Worm (Caenorhabditis elegans): ENCODE data around the gene acr-12.

Gene acr-12

DNA sequence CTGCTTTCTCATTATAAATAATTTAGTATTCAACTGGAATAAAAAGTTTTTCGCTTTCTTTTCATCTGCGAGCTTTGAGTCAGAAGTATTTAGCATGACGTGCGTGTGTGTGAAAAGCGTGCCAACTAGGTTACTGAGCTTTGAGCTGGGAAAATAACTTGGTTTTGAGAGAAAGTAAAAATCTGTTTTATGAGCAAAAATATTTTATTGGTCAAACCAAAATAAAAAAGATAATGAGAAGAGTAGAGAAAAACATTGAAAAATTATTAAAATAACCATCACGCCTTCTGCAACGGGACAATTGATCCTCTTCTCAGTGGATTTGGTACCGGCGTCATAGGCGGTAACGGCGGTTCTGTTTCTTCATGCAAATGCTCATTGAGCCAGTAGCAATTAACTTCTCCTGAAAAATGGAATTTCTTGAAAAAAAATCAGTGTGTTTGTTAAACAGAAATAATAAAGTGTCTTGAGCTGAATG, 11.9 kb downstream of the acr-12 start:
- no peak for TF ChIP-seq ztf-29 (GFP tag; IDR thresholded peaks at IDR 0.05)
- TF ChIP-seq klf-2 (GFP tag; conservative IDR thresholded peaks at IDR 0.05): no peak
- no peak for TF ChIP-seq ztf-23 (GFP tag; IDR thresholded peaks at IDR 0.05)
- TF ChIP-seq T22C8.4 (GFP tag; IDR thresholded peaks at IDR 0.05): no peak
- TF ChIP-seq cog-1 (tag; optimal IDR thresholded peaks at IDR 0.05): no peak
- TF ChIP-seq tab-1 (GFP tag; IDR thresholded peaks at IDR 0.05): no peak
- TF ChIP-seq ref-1 (GFP tag; conservative IDR thresholded peaks at IDR 0.05): no peak
- TF ChIP-seq med-1 (GFP tag; optimal IDR thresholded peaks at IDR 0.05; ENCODE audit: insufficient read depth): no peak
- no peak for TF ChIP-seq flt-1 (GFP tag; IDR thresholded peaks at IDR 0.05)

DNA sequence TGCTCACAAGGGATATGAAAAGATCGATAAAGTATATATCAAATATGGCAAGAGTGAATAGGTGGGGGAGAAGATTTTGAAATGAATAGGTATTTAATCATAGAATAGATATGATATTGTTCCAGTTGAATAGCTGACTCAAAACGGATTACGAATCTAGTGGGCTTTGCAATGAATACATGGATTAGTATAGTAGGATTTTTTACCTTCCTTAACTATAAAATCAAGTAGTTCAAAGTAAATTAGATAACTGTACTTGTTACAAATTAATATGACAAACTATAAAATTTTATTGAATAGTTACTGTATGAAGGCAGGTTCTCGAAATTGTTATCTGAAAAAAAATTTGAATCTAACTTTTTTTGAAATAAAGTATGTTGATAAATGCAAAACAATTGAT, 18.2 kb downstream of the acr-12 start, which contains the start of gene odr-1:
odr-1 (minus strand) TSS at position 101 of the 400 bp plus-strand sequence.
- no peak for TF ChIP-seq klf-2 (GFP tag; conservative IDR thresholded peaks at IDR 0.05)
- TF ChIP-seq med-1 (GFP tag; optimal IDR thresholded peaks at IDR 0.05; ENCODE audit: insufficient read depth): no peak
- no peak for TF ChIP-seq T22C8.4 (GFP tag; IDR thresholded peaks at IDR 0.05)

DNA sequence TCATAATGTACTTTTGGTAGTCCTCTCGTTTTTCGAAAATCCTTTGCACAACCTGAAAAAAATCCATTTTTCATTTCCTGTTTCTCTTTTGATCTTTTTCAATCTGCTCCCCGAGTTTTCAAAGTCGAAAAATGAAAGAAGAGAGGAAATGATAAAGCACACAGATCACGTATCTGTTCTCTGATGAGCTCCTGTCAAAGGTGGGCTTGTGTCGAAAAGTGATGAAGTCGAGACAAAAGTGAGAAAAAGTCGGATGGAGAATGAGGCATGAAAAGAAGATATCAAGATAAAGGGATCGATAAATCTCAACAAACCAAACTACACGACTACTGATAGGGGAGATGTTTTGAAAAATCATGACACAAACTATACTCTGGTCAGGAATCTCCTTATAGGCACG, 22.4 kb downstream of the acr-12 start:
- TF ChIP-seq ztf-23 (GFP tag; IDR thresholded peaks at IDR 0.05) (no peak), ref-1 (GFP tag; conservative IDR thresholded peaks at IDR 0.05) (no peak), flt-1 (GFP tag; IDR thresholded peaks at IDR 0.05) (no peak), med-1 (GFP tag; optimal IDR thresholded peaks at IDR 0.05; ENCODE audit: insufficient read depth) (no peak), tab-1 (GFP tag; IDR thresholded peaks at IDR 0.05) (no peak), cog-1 (tag; optimal IDR thresholded peaks at IDR 0.05) (no peak), ztf-29 (GFP tag; IDR thresholded peaks at IDR 0.05) (no peak), klf-2 (GFP tag; conservative IDR thresholded peaks at IDR 0.05) (no peak), T22C8.4 (GFP tag; IDR thresholded peaks at IDR 0.05) (no peak)

DNA sequence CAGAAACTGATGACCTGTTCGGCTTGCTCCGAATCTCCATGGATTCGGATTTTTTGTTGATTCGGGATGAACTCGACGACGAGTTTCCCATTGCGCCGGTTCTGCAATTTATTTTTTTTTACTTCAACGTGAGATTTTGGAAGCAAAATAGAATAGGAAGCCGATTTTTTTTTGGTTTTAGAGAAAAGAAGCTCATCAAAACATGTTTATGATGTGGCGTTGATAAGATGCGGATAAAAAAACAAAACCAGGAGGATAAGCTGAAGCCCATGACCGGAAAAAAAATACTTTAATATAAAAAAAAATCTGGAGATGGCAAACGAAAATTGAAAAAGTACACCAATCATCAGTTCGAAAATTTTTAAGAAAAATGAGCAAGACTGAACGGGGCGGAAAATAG, 23.4 kb downstream of the acr-12 start, which contains the start of gene glb-20:
glb-20 (minus strand) TSS at position 101 of the 400 bp plus-strand sequence.
- TF ChIP-seq klf-2 (GFP tag; conservative IDR thresholded peaks at IDR 0.05): no peak
- TF ChIP-seq tab-1 (GFP tag; IDR thresholded peaks at IDR 0.05): no peak
- TF ChIP-seq med-1 (GFP tag; optimal IDR thresholded peaks at IDR 0.05; ENCODE audit: insufficient read depth): no peak
- no peak for TF ChIP-seq ztf-29 (GFP tag; IDR thresholded peaks at IDR 0.05)
- no peak for TF ChIP-seq T22C8.4 (GFP tag; IDR thresholded peaks at IDR 0.05)
- no peak for TF ChIP-seq ztf-23 (GFP tag; IDR thresholded peaks at IDR 0.05)
- TF ChIP-seq ref-1 (GFP tag; conservative IDR thresholded peaks at IDR 0.05): no peak
- no peak for TF ChIP-seq cog-1 (tag; optimal IDR thresholded peaks at IDR 0.05)
- no peak for TF ChIP-seq flt-1 (GFP tag; IDR thresholded peaks at IDR 0.05)

DNA sequence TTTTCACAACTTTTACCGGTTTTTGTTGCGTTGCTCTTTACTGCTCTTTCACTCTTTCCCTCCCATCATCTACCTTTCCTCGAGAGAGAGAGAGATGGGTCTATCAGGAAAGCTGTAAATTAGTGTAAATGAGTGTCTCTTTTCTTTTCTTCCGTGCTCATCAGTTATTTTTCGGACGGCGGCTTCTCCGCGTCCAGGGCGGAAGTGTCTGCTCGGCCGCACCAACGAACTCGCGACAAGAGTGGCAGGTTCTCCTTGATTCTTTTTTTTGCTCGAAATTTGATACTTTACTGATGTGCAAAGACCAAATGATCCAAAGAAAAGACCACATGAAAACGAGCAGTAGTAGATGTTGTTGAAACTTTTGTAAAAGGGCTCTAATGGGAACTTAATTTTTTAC, 26.0 kb downstream of the acr-12 start:
- TF ChIP-seq med-1 (GFP tag; optimal IDR thresholded peaks at IDR 0.05; ENCODE audit: insufficient read depth) (no peak), T22C8.4 (GFP tag; IDR thresholded peaks at IDR 0.05) (no peak), cog-1 (tag; optimal IDR thresholded peaks at IDR 0.05) (no peak), ztf-23 (GFP tag; IDR thresholded peaks at IDR 0.05) (no peak), ref-1 (GFP tag; conservative IDR thresholded peaks at IDR 0.05) (no peak), klf-2 (GFP tag; conservative IDR thresholded peaks at IDR 0.05) (no peak), tab-1 (GFP tag; IDR thresholded peaks at IDR 0.05) (no peak), ztf-29 (GFP tag; IDR thresholded peaks at IDR 0.05) (no peak), flt-1 (GFP tag; IDR thresholded peaks at IDR 0.05) (no peak)

DNA sequence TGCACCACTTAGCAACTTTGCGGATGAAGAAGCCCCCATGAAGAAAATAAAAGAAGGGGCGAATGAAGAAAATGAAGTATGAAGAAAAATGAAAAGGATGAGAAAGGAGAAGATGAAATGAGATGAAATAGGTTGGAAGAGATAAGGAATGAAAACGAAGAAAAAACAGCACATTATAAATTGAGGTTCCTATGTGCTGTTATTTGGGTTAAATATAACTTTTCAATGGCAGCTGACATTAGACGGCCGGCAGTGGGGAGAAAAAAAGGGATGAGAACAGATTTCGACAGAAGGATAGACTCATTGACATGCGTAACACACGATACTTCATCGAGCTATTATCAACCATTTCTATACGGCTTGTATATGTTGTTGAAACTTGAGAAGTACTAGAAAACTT, 29.3 kb downstream of the acr-12 start:
- no peak for TF ChIP-seq T22C8.4 (GFP tag; IDR thresholded peaks at IDR 0.05)
- no peak for TF ChIP-seq flt-1 (GFP tag; IDR thresholded peaks at IDR 0.05)
- no peak for TF ChIP-seq med-1 (GFP tag; optimal IDR thresholded peaks at IDR 0.05; ENCODE audit: insufficient read depth)
- no peak for TF ChIP-seq ztf-23 (GFP tag; IDR thresholded peaks at IDR 0.05)
- TF ChIP-seq tab-1 (GFP tag; IDR thresholded peaks at IDR 0.05): no peak
- TF ChIP-seq ztf-29 (GFP tag; IDR thresholded peaks at IDR 0.05): no peak
- no peak for TF ChIP-seq ref-1 (GFP tag; conservative IDR thresholded peaks at IDR 0.05)
- no peak for TF ChIP-seq klf-2 (GFP tag; conservative IDR thresholded peaks at IDR 0.05)
- TF ChIP-seq cog-1 (tag; optimal IDR thresholded peaks at IDR 0.05): no peak

DNA sequence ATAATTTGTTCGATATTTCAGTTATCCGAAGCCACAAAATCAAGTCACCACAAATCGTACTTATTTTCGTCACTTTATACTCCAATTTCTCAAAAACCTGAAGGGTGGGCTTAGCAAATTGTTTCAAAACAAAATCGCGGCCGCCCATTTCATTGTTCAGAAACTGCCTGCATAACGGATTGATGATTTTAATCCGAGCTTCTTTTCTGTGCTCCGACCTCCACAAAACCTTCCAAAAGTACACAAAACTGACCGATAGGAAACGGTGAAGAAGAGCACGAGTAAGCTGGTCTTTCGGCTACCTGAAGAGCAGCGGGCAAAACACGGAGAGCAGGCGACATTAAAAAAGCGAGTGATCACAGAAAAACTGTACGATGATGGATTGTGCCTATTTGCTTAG, 33.8 kb downstream of the acr-12 start, which contains the start of gene R01E6.2:
R01E6.2 (minus strand) TSS at position 101 of the 400 bp plus-strand sequence.
- TF ChIP-seq cog-1 (tag; optimal IDR thresholded peaks at IDR 0.05): no peak
- no peak for TF ChIP-seq ref-1 (GFP tag; conservative IDR thresholded peaks at IDR 0.05)
- TF ChIP-seq klf-2 (GFP tag; conservative IDR thresholded peaks at IDR 0.05): no peak
- TF ChIP-seq med-1 (GFP tag; optimal IDR thresholded peaks at IDR 0.05; ENCODE audit: insufficient read depth): no peak
- no peak for TF ChIP-seq tab-1 (GFP tag; IDR thresholded peaks at IDR 0.05)
- no peak for TF ChIP-seq ztf-29 (GFP tag; IDR thresholded peaks at IDR 0.05)
- TF ChIP-seq T22C8.4 (GFP tag; IDR thresholded peaks at IDR 0.05): no peak

DNA sequence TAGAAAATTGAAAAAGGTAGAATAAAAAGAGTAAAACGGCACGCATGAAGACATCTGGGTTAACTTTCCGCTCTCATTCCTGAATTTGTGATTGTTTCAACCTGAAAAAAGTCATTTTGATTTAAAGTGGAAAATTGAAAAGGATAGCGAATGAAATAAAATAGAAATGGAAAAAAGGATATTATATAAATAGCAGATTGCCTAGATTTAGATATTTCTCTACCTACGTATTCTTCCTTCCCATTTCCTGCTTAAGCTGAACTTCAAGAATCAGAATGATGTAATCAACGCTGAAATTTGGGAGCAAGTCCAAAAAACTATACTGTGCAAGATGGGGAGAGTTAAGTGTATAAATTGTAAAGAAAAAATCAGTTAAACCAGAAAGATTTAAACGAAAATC, 37.2 kb downstream of the acr-12 start, which contains the start of gene R01E6.7:
R01E6.7 (minus strand) TSS at position 101 of the 400 bp plus-strand sequence.
- no peak for TF ChIP-seq flt-1 (GFP tag; IDR thresholded peaks at IDR 0.05)
- TF ChIP-seq klf-2 (GFP tag; conservative IDR thresholded peaks at IDR 0.05): no peak
- no peak for TF ChIP-seq tab-1 (GFP tag; IDR thresholded peaks at IDR 0.05)
- no peak for TF ChIP-seq ztf-29 (GFP tag; IDR thresholded peaks at IDR 0.05)
- no peak for TF ChIP-seq cog-1 (tag; optimal IDR thresholded peaks at IDR 0.05)
- TF ChIP-seq ztf-23 (GFP tag; IDR thresholded peaks at IDR 0.05): no peak
- no peak for TF ChIP-seq T22C8.4 (GFP tag; IDR thresholded peaks at IDR 0.05)
- TF ChIP-seq med-1 (GFP tag; optimal IDR thresholded peaks at IDR 0.05; ENCODE audit: insufficient read depth): no peak
- TF ChIP-seq ref-1 (GFP tag; conservative IDR thresholded peaks at IDR 0.05): no peak

DNA sequence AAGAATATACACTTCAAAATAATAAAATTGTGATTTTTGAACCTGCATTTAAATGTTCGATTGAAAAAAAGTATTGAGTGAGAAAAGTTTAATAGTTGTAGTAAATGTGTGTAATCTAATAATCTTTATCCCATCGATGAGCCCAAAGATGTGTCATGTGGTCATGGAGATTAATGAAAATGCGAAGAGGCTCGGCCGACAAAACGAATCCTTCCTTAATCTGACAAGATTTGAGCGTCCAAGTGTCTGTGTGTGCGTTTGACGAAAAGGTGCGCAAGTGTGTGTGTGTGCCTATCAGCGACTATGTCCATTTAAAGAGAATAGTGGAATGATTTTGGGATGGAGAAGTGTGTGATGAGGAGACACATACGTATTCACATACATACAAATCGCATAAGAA, 41.4 kb downstream of the acr-12 start:
- TF ChIP-seq ztf-29 (GFP tag; IDR thresholded peaks at IDR 0.05) (no peak), flt-1 (GFP tag; IDR thresholded peaks at IDR 0.05) (no peak), ztf-23 (GFP tag; IDR thresholded peaks at IDR 0.05) (no peak), ref-1 (GFP tag; conservative IDR thresholded peaks at IDR 0.05) (no peak), med-1 (GFP tag; optimal IDR thresholded peaks at IDR 0.05; ENCODE audit: insufficient read depth) (no peak), klf-2 (GFP tag; conservative IDR thresholded peaks at IDR 0.05) (no peak), tab-1 (GFP tag; IDR thresholded peaks at IDR 0.05) (no peak), T22C8.4 (GFP tag; IDR thresholded peaks at IDR 0.05) (no peak), cog-1 (tag; optimal IDR thresholded peaks at IDR 0.05) (no peak)

DNA sequence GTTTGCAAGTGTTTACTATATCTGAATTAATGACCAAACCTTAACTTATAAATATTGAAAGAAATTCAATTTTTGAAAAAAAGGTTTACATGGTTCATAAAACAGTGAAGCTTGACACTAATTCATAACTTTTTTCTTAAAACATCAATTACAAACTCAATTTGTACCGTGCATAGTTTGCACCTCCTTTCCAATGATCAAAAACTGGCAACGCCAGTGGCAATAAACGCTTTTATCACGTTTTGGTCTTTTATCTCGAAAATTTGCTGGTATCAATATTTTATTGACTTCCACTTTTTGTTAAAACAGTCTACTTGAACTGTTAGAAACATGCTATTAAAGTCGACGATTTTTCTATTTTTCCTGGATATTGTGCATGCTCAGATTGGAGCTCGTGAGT, 45.8 kb downstream of the acr-12 start, which contains the start of gene F54B11.11:
F54B11.11 (plus strand) TSS at position 301 of the 400 bp plus-strand sequence.
- TF ChIP-seq ztf-23 (GFP tag; IDR thresholded peaks at IDR 0.05) (no peak), med-1 (GFP tag; optimal IDR thresholded peaks at IDR 0.05; ENCODE audit: insufficient read depth) (no peak), klf-2 (GFP tag; conservative IDR thresholded peaks at IDR 0.05) (no peak), ref-1 (GFP tag; conservative IDR thresholded peaks at IDR 0.05) (no peak), flt-1 (GFP tag; IDR thresholded peaks at IDR 0.05) (no peak), T22C8.4 (GFP tag; IDR thresholded peaks at IDR 0.05) (no peak), cog-1 (tag; optimal IDR thresholded peaks at IDR 0.05) (no peak), ztf-29 (GFP tag; IDR thresholded peaks at IDR 0.05) (no peak), tab-1 (GFP tag; IDR thresholded peaks at IDR 0.05) (no peak)
